Fruit fly (Drosophila melanogaster): ENCODE measurements around the gene CG11977.

dm6 chr3R:9014859-9015466, 17.5 kb downstream of the CG11977 start, which contains the start of the genes Kcmf1, Sf3b5 and CG11986:
- TF ChIP-seq Sin3A (optimal IDR thresholded peaks at IDR 0.05) (peak; percentile 34), CG31365 (tag; optimal IDR thresholded peaks at IDR 0.05) (no peak), CG32772 (GFP tag; IDR thresholded peaks at IDR 0.05) (no peak), CG7372 (GFP tag; IDR thresholded peaks at IDR 0.05) (no peak), CG3281 (GFP tag; optimal IDR thresholded peaks at IDR 0.05) (no peak)
